Comparison of ENCODE assay signal across 5 fruit fly cellular contexts in the genomic region with DNA sequence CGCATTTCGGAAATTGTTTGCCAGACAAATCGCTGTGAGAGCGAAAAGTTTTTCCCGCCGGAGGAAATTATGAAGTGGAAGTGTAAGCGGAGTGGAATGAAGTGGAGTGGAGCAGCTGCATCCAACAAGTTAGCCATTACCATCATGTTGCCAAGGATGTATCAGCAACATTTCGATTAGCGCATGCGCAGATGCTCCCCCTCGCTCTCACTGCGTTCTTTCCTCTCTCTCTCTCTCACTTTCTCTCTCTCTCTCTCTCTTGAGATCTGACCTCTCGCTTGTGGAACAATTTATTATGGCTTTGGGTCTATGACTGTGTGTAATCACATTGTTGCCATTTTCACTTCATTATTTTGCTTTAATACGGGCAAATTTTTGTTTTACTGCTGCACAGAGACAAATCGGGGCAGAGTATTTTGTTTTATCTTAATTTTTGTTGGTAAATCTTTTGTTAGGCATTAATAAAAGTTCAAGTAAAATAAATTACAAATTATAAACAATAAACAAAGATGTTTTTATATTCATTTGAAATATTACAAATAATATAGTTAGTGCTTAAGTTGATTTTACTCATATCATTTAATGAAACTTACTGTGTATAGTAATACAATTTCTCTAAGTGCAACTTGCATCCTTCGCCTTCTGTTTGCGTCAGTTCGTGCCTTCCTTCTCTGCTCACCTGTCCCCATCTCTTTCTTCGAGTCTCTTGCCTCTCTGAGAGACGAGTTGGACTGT.
TF ChIP-seq lines count a peak whose summit lies in the region.

No protein-coding gene starts in this region.

- TF ChIP-seq CTCF in whole organism, embryonic (GFP tag; optimal IDR thresholded peaks at IDR 0.05; lab: Kevin White, UChicago), result no peak

TF ChIP-seq in whole organism, adult, 20 proteins besides CTCF, POLR2A, EP300 and RAD21 (continues in another document):
- TF ChIP-seq CG12768 (GFP tag; optimal IDR thresholded peaks at IDR 0.05; lab: Kevin White, UChicago) (peak; percentile 76), ovo (GFP tag; optimal IDR thresholded peaks at IDR 0.05; lab: Kevin White, UChicago) (peak; percentile 5), kay (GFP tag; lab: Kevin White, UChicago; ENCODE audit: borderline replicate concordance) (no peak), Mnt (GFP tag; optimal IDR thresholded peaks at IDR 0.05; lab: Kevin White, UChicago) (no peak), CG7045 (GFP tag; optimal IDR thresholded peaks at IDR 0.05; lab: Kevin White, UChicago) (peak; percentile 88), CG1620 (GFP tag; optimal IDR thresholded peaks at IDR 0.05; lab: Kevin White, UChicago) (peak; percentile 6), bab1 (GFP tag; optimal IDR thresholded peaks at IDR 0.05; lab: Kevin White, UChicago) (peak; percentile 70), toe (GFP tag; optimal IDR thresholded peaks at IDR 0.05; lab: Kevin White, UChicago) (no peak), tj (GFP tag; optimal IDR thresholded peaks at IDR 0.05; lab: Kevin White, UChicago) (peak; percentile 35), CG5204 (GFP tag; optimal IDR thresholded peaks at IDR 0.05; lab: Kevin White, UChicago) (peak; percentile 39), cnc (optimal IDR thresholded peaks at IDR 0.05; lab: Kevin White, UChicago) (no peak), pad (GFP tag; optimal IDR thresholded peaks at IDR 0.05; lab: Kevin White, UChicago) (peak; percentile 42), Crg-1 (GFP tag; optimal IDR thresholded peaks at IDR 0.05; lab: Kevin White, UChicago) (no peak), CG11617 (GFP tag; optimal IDR thresholded peaks at IDR 0.05; lab: Kevin White, UChicago) (peak; percentile 66), Hr96 (GFP tag; optimal IDR thresholded peaks at IDR 0.05; lab: Kevin White, UChicago) (no peak), CG7101 (tag; optimal IDR thresholded peaks at IDR 0.05; lab: Kevin White, UChicago) (peak; percentile 80)

TF ChIP-seq in whole organism, embryonic, 481 proteins besides CTCF, POLR2A, EP300 and RAD21 (continues in another document):
- peak; percentile 70 for TF ChIP-seq CG6765 (GFP tag; optimal IDR thresholded peaks at IDR 0.05; lab: Kevin White, UChicago)
- TF ChIP-seq Hr39 (optimal IDR thresholded peaks at IDR 0.05; lab: Kevin White, UChicago), result no peak
- no peak for TF ChIP-seq Kr (GFP tag; optimal IDR thresholded peaks at IDR 0.05; lab: Kevin White, UChicago)
- peak; percentile 37; the same call in 1 of the 2 replicates for TF ChIP-seq CG4404 (GFP tag; IDR thresholded peaks at IDR 0.05; lab: Robert Waterston, UW)
- peak; percentile 85 for TF ChIP-seq sens (GFP tag; lab: Kevin White, UChicago)
- peak; percentile 44 for TF ChIP-seq CG18476 (GFP tag; optimal IDR thresholded peaks at IDR 0.05; lab: Kevin White, UChicago)
- TF ChIP-seq CG16815 (GFP tag; optimal IDR thresholded peaks at IDR 0.05; lab: Kevin White, UChicago), result peak; percentile 55
- no peak for TF ChIP-seq pb (GFP tag; optimal IDR thresholded peaks at IDR 0.05; lab: Kevin White, UChicago)
- TF ChIP-seq CG14441 (GFP tag; IDR thresholded peaks at IDR 0.05; lab: Robert Waterston, UW), result peak; percentile 52; the same call in 1 of the 2 replicates
- peak; percentile 7 for TF ChIP-seq grn (GFP tag; optimal IDR thresholded peaks at IDR 0.05; lab: Kevin White, UChicago)
- TF ChIP-seq HmgD (GFP tag; optimal IDR thresholded peaks at IDR 0.05; lab: Kevin White, UChicago), result no peak
- peak; percentile 62 for TF ChIP-seq oc (tag; optimal IDR thresholded peaks at IDR 0.05; lab: Kevin White, UChicago)
- TF ChIP-seq ara (GFP tag; IDR thresholded peaks at IDR 0.05; lab: Robert Waterston, UW), result peak; percentile 67; the same call in 1 of the 2 replicates
- TF ChIP-seq Eip74EF (GFP tag; optimal IDR thresholded peaks at IDR 0.05; lab: Kevin White, UChicago), result peak in 1 of 2 experiments; percentile 81
- no peak; the same call in 1 of the 2 replicates for TF ChIP-seq CG17328 (GFP tag; IDR thresholded peaks at IDR 0.05; lab: Robert Waterston, UW)
- TF ChIP-seq BEAF-32 (GFP tag; optimal IDR thresholded peaks at IDR 0.05; lab: Kevin White, UChicago), result no peak

TF ChIP-seq in whole organism, prepupa, 60 proteins besides CTCF, POLR2A, EP300 and RAD21 (continues in another document):
- TF ChIP-seq vri (GFP tag; optimal IDR thresholded peaks at IDR 0.05; lab: Kevin White, UChicago), result peak; percentile 23
- peak; percentile 87 for TF ChIP-seq spab (GFP tag; optimal IDR thresholded peaks at IDR 0.05; lab: Kevin White, UChicago)
- peak; percentile 83 for TF ChIP-seq Hr4 (GFP tag; optimal IDR thresholded peaks at IDR 0.05; lab: Kevin White, UChicago)
- TF ChIP-seq CG10669 (GFP tag; optimal IDR thresholded peaks at IDR 0.05; lab: Kevin White, UChicago), result peak; percentile 90
- peak; percentile 52 for TF ChIP-seq Blimp-1 (GFP tag; optimal IDR thresholded peaks at IDR 0.05; lab: Kevin White, UChicago)
- TF ChIP-seq CG10631 (GFP tag; optimal IDR thresholded peaks at IDR 0.05; lab: Kevin White, UChicago), result peak; percentile 91
- TF ChIP-seq Eip75B (GFP tag; optimal IDR thresholded peaks at IDR 0.05; lab: Kevin White, UChicago), result peak; percentile 82
- TF ChIP-seq Met (GFP tag; optimal IDR thresholded peaks at IDR 0.05; lab: Kevin White, UChicago), result peak; percentile 76
- peak; percentile 85 for TF ChIP-seq CG16779 (tag; optimal IDR thresholded peaks at IDR 0.05; lab: Kevin White, UChicago)
- TF ChIP-seq CG11762 (GFP tag; optimal IDR thresholded peaks at IDR 0.05; lab: Kevin White, UChicago; ENCODE audit: insufficient read depth), result peak; percentile 85
- TF ChIP-seq Sox102F (GFP tag; optimal IDR thresholded peaks at IDR 0.05; lab: Kevin White, UChicago), result peak; percentile 62
- TF ChIP-seq lz (GFP tag; optimal IDR thresholded peaks at IDR 0.05; lab: Kevin White, UChicago), result peak; percentile 70
- peak; percentile 52 for TF ChIP-seq dac (GFP tag; optimal IDR thresholded peaks at IDR 0.05; lab: Kevin White, UChicago)
- TF ChIP-seq Lpt (GFP tag; optimal IDR thresholded peaks at IDR 0.05; lab: Kevin White, UChicago), result peak; percentile 85
- TF ChIP-seq CG8119 (GFP tag; IDR thresholded peaks at IDR 0.05; lab: Robert Waterston, UW), result peak; percentile 89
- TF ChIP-seq CG34406 (GFP tag; optimal IDR thresholded peaks at IDR 0.05; lab: Kevin White, UChicago), result peak; percentile 87
- peak; percentile 84 for TF ChIP-seq CG7368 (GFP tag; optimal IDR thresholded peaks at IDR 0.05; lab: Kevin White, UChicago)

TF ChIP-seq in whole organism, pupa, 21 proteins besides CTCF, POLR2A, EP300 and RAD21 (continues in another document):
- TF ChIP-seq gl (tag; optimal IDR thresholded peaks at IDR 0.05; lab: Kevin White, UChicago) (peak; percentile 68), CG9948 (tag; optimal IDR thresholded peaks at IDR 0.05; lab: Kevin White, UChicago) (peak; percentile 95), Pif1A (GFP tag; optimal IDR thresholded peaks at IDR 0.05; lab: Kevin White, UChicago) (peak; percentile 41), CG8301 (tag; optimal IDR thresholded peaks at IDR 0.05; lab: Kevin White, UChicago) (peak; percentile 90), CG13204 (GFP tag; optimal IDR thresholded peaks at IDR 0.05; lab: Kevin White, UChicago) (peak; percentile 46), CG4496 (GFP tag; IDR thresholded peaks at IDR 0.05; lab: Robert Waterston, UW) (peak; percentile 78), rn (GFP tag; IDR thresholded peaks at IDR 0.05; lab: Robert Waterston, UW) (peak; percentile 50; the same call in 1 of the 2 replicates), Pif1B (GFP tag; optimal IDR thresholded peaks at IDR 0.05; lab: Kevin White, UChicago) (peak; percentile 58), CG17806 (tag; optimal IDR thresholded peaks at IDR 0.05; lab: Kevin White, UChicago) (peak; percentile 92), Snoo (tag; optimal IDR thresholded peaks at IDR 0.05; lab: Kevin White, UChicago) (peak; percentile 83), CG12605 (GFP tag; IDR thresholded peaks at IDR 0.05; lab: Robert Waterston, UW) (peak; percentile 49; the same call in 1 of the 2 replicates), CG34367 (tag; optimal IDR thresholded peaks at IDR 0.05; lab: Kevin White, UChicago) (peak; percentile 87), CG10348 (GFP tag; IDR thresholded peaks at IDR 0.05; lab: Robert Waterston, UW) (no peak), CG32121 (GFP tag; IDR thresholded peaks at IDR 0.05; lab: Robert Waterston, UW) (peak; percentile 79), EcR (GFP tag; optimal IDR thresholded peaks at IDR 0.05; lab: Kevin White, UChicago) (peak; percentile 53), CG8159 (tag; optimal IDR thresholded peaks at IDR 0.05; lab: Kevin White, UChicago) (peak; percentile 97), D1 (tag; optimal IDR thresholded peaks at IDR 0.05; lab: Kevin White, UChicago) (peak; percentile 91), fd96Ca (GFP tag; IDR thresholded peaks at IDR 0.05; lab: Robert Waterston, UW) (no peak)

TF ChIP-seq in whole organism, wandering third instar larva, 38 proteins besides CTCF, POLR2A, EP300 and RAD21 (continues in another document):
- TF ChIP-seq GATAd (GFP tag; optimal IDR thresholded peaks at IDR 0.05; lab: Kevin White, UChicago), result no peak
- TF ChIP-seq Abd-B (GFP tag; optimal IDR thresholded peaks at IDR 0.05; lab: Kevin White, UChicago), result no peak
- TF ChIP-seq tai (GFP tag; optimal IDR thresholded peaks at IDR 0.05; lab: Kevin White, UChicago), result no peak
- peak; percentile 25 for TF ChIP-seq Vsx2 (GFP tag; optimal IDR thresholded peaks at IDR 0.05; lab: Kevin White, UChicago; ENCODE audit: partially characterized antibody)
- no peak for TF ChIP-seq Myc (optimal IDR thresholded peaks at IDR 0.05; lab: Kevin White, UChicago)
- TF ChIP-seq Mio (GFP tag; optimal IDR thresholded peaks at IDR 0.05; lab: Kevin White, UChicago), result no peak
- TF ChIP-seq Hr78 (GFP tag; optimal IDR thresholded peaks at IDR 0.05; lab: Kevin White, UChicago), result no peak
- peak; percentile 73 for TF ChIP-seq rgr (GFP tag; optimal IDR thresholded peaks at IDR 0.05; lab: Kevin White, UChicago)
- TF ChIP-seq OdsH (GFP tag; optimal IDR thresholded peaks at IDR 0.05; lab: Kevin White, UChicago), result peak; percentile 82
- TF ChIP-seq CG9705 (GFP tag; optimal IDR thresholded peaks at IDR 0.05; lab: Kevin White, UChicago), result peak; percentile 54
- no peak for TF ChIP-seq dsf (GFP tag; optimal IDR thresholded peaks at IDR 0.05; lab: Kevin White, UChicago; ENCODE audit: borderline replicate concordance)
- peak; percentile 81 for TF ChIP-seq psq (GFP tag; optimal IDR thresholded peaks at IDR 0.05; lab: Kevin White, UChicago)
- no peak for TF ChIP-seq Rel (GFP tag; optimal IDR thresholded peaks at IDR 0.05; lab: Kevin White, UChicago)
- peak; percentile 8 for TF ChIP-seq Rel (tag; optimal IDR thresholded peaks at IDR 0.05; lab: Kevin White, UChicago)
- TF ChIP-seq N (GFP tag; optimal IDR thresholded peaks at IDR 0.05; lab: Kevin White, UChicago), result no peak
- TF ChIP-seq dl (GFP tag; optimal IDR thresholded peaks at IDR 0.05; lab: Kevin White, UChicago; ENCODE audit: insufficient read depth in 1 of 2, partially characterized antibody in 2 of 2), result peak in 1 of 2 experiments; percentile 52
- peak; percentile 29 for TF ChIP-seq Dfd (GFP tag; optimal IDR thresholded peaks at IDR 0.05; lab: Kevin White, UChicago)
- TF ChIP-seq lola (GFP tag; optimal IDR thresholded peaks at IDR 0.05; lab: Kevin White, UChicago), result no peak
- TF ChIP-seq fru (GFP tag; optimal IDR thresholded peaks at IDR 0.05; lab: Kevin White, UChicago), result peak; percentile 80
- TF ChIP-seq HLH106 (tag; optimal IDR thresholded peaks at IDR 0.05; lab: Kevin White, UChicago), result peak; percentile 80
- TF ChIP-seq Jra (GFP tag; optimal IDR thresholded peaks at IDR 0.05; lab: Kevin White, UChicago), result no peak
